Fruit fly (Drosophila melanogaster): ENCODE measurements around the gene CG5808.

DNA sequence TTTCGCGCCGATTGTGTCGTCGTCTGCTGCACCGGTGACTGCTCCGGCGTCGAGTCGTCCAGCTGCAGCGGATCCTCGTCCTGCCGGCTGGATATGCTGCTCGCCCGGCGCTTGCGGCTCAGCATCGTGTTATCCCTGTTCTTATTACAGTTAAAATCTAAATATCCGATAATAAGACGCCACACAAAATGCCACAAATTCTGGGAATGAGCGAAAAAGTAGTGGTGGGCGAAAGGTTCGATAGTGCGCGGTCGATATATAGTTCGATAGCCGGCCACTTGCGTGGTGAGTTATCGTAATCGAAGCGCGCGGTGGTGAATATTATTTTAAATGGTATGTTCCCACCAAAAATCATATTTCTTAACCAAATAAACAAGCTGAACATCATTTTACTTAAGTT, 11.8 kb downstream of the CG5808 start, which contains the start of gene polybromo:
- no peak for TF ChIP-seq CG10348 (GFP tag; IDR thresholded peaks at IDR 0.05)
- TF ChIP-seq rn (GFP tag; IDR thresholded peaks at IDR 0.05) = no peak
- TF ChIP-seq CG32121 (GFP tag; IDR thresholded peaks at IDR 0.05) = no peak
- TF ChIP-seq CG8159 (tag; optimal IDR thresholded peaks at IDR 0.05) = no peak
- TF ChIP-seq CG9948 (tag; optimal IDR thresholded peaks at IDR 0.05) = no peak
- TF ChIP-seq CG15710 (tag; optimal IDR thresholded peaks at IDR 0.05) = no peak
- TF ChIP-seq D1 (tag; optimal IDR thresholded peaks at IDR 0.05) = no peak

Data from whole organism, pupa.